Fruit fly (Drosophila melanogaster) whole organism, embryonic: ENCODE measurements around the gene Snapin.

Experiments used
- Abd-B ChIP-seq: fragments of 200-800 bp; sonication (Bioruptor generic); optimal IDR thresholded peaks from 2 replicates; lab custom pipeline; 2018; ENCODE audit warnings: missing biosample characterization, mild to moderate bottlenecking, missing genetic modification characterization, moderate library complexity
- Asciz ChIP-seq: fragments of 200-800 bp; sonication (Bioruptor generic); optimal IDR thresholded peaks from 2 replicates; lab custom pipeline; 2017; ENCODE audit warnings: missing biosample characterization, mild to moderate bottlenecking, missing genetic modification characterization, missing genetic modification reagents
- CG10431 ChIP-seq: fragments of 200-800 bp; sonication (Bioruptor generic); optimal IDR thresholded peaks from 3 replicates; lab custom pipeline; 2018; ENCODE audit warnings: missing biosample characterization, mild to moderate bottlenecking, missing genetic modification characterization
- CG10543 ChIP-seq: fragments of 200-800 bp; sonication (Bioruptor generic); optimal IDR thresholded peaks from 3 replicates; lab custom pipeline; 2017; ENCODE audit warnings: missing biosample characterization, mild to moderate bottlenecking, missing genetic modification characterization, moderate library complexity
- CG11093 ChIP-seq: fragments of 200-800 bp; sonication (Bioruptor generic); IDR thresholded peaks from 3 replicates; pipeline ENCODE4 v1.3.6; 2022; ENCODE audit warnings: missing biosample characterization, missing genetic modification characterization
- CG11398 ChIP-seq: fragments of 200-800 bp; sonication (Bioruptor generic); optimal IDR thresholded peaks from 2 replicates; lab custom pipeline; 2016; ENCODE audit warnings: missing biosample characterization, missing genetic modification characterization
- CG13894 ChIP-seq: fragments of 200-800 bp; sonication (Bioruptor generic); optimal IDR thresholded peaks from 3 replicates; lab custom pipeline; 2018; ENCODE audit warnings: missing biosample characterization, mild to moderate bottlenecking, missing genetic modification characterization, moderate library complexity
- CG17568 ChIP-seq: fragments of 200-800 bp; sonication (Bioruptor generic); optimal IDR thresholded peaks from 2 replicates; lab custom pipeline; 2018; ENCODE audit warnings: missing biosample characterization, mild to moderate bottlenecking, missing genetic modification characterization, moderate library complexity
- CG17829 ChIP-seq: fragments of 200-800 bp; optimal IDR thresholded peaks from 2 replicates; lab custom pipeline; 2019; ENCODE audit warnings: missing biosample characterization, mild to moderate bottlenecking, missing genetic modification characterization, moderate library complexity
- CG3163 ChIP-seq: fragments of 200-800 bp; sonication (Bioruptor generic); optimal IDR thresholded peaks from 3 replicates; lab custom pipeline; 2016; ENCODE audit warnings: missing biosample characterization, missing genetic modification characterization
- CG4360 ChIP-seq: fragments of 200-800 bp; sonication (Bioruptor generic); IDR thresholded peaks from 2 replicates; pipeline ENCODE4 v1.3.6; 2022; ENCODE audit warnings: missing biosample characterization, missing genetic modification characterization
- CG8290 ChIP-seq, 3 experiments: fragments of 200-800 bp; sonication (Bioruptor generic); optimal IDR thresholded peaks; 2 replicates each; lab custom pipeline; 2016 to 2019; ENCODE audit warnings: missing biosample characterization in 3 of 3, missing genetic modification characterization in 3 of 3, mild to moderate bottlenecking in 2 of 3, moderate library complexity in 1 of 3
- Dip3 ChIP-seq: fragments of 200-800 bp; sonication (Bioruptor generic); optimal IDR thresholded peaks from 3 replicates; lab custom pipeline; 2016; ENCODE audit warnings: missing biosample characterization, missing genetic modification characterization
- Drgx ChIP-seq: fragments of 200-800 bp; sonication (Bioruptor generic); IDR thresholded peaks from 2 replicates; pipeline ENCODE4 v1.3.6; 2022; ENCODE audit warnings: missing biosample characterization, missing genetic modification characterization
- ERR ChIP-seq: fragments of 200-800 bp; sonication (Bioruptor generic); optimal IDR thresholded peaks from 2 replicates; lab custom pipeline; 2016; ENCODE audit warnings: missing biosample characterization, missing genetic modification characterization
- Ets65A ChIP-seq: fragments of 200-800 bp; sonication (Bioruptor generic); peaks from one replicate; lab custom pipeline; 2016; ENCODE audit warnings: missing biosample characterization, missing genetic modification characterization
- GATAe ChIP-seq: fragments of 200-800 bp; sonication (Bioruptor generic); conservative IDR thresholded peaks from 2 replicates; pipeline ENCODE4 v1.3.6; 2022; ENCODE audit warnings: missing biosample characterization, missing genetic modification characterization
- Hr3 ChIP-seq: fragments of 200-800 bp; sonication (Bioruptor generic); optimal IDR thresholded peaks from 3 replicates; lab custom pipeline; 2016; ENCODE audit warnings: missing biosample characterization, missing genetic modification characterization
- Hr78 ChIP-seq, 2 experiments: fragments of 200-800 bp in 1 of 2; fragments of >200 bp in 1 of 2; sonication (Bioruptor generic) in 1 of 2; optimal IDR thresholded peaks; 2 replicates each; lab custom pipeline; 2017 to 2019; ENCODE audit warnings: missing biosample characterization in 2 of 2, missing genetic modification characterization in 2 of 2, mild to moderate bottlenecking in 1 of 2, moderate library complexity in 1 of 2
- MBD-R2 ChIP-seq: fragments of 200-800 bp; sonication (Bioruptor generic); IDR thresholded peaks from 2 replicates; pipeline ENCODE4 v1.3.6; 2022; ENCODE audit warnings: missing biosample characterization, missing genetic modification characterization
- Pdp1 ChIP-seq, 2 experiments: fragments of 200-800 bp; sonication (Bioruptor generic); optimal IDR thresholded peaks; 3 replicates each; lab custom pipeline; 2016; ENCODE audit warnings: missing biosample characterization in 2 of 2, missing genetic modification characterization in 2 of 2, mild to moderate bottlenecking in 1 of 2, moderate library complexity in 1 of 2
- Trl ChIP-seq, 3 experiments: fragments of >200 bp in 2 of 3; fragments of 200-800 bp in 1 of 3; sonication (Bioruptor generic) in 1 of 3; optimal IDR thresholded peaks; 2 replicates in 1 of 3; 3 replicates in 2 of 3; lab custom pipeline; 2016 to 2017; ENCODE audit warnings: missing biosample characterization in 1 of 3, missing genetic modification characterization in 1 of 3
- Usf ChIP-seq: fragments of 200-800 bp; sonication (Bioruptor generic); optimal IDR thresholded peaks from 2 replicates; lab custom pipeline; 2017; ENCODE audit warnings: missing genotype, missing biosample characterization, missing genetic modification characterization
- bigmax ChIP-seq: fragments of 200-800 bp; sonication (Bioruptor generic); optimal IDR thresholded peaks from 2 replicates; lab custom pipeline; 2018; ENCODE audit warnings: missing biosample characterization, mild to moderate bottlenecking, missing genetic modification characterization
- cato ChIP-seq: fragments of 200-800 bp; sonication (Bioruptor generic); optimal IDR thresholded peaks from 2 replicates; lab custom pipeline; 2016; ENCODE audit warnings: missing biosample characterization, missing genetic modification characterization, borderline replicate concordance
- ci ChIP-seq: fragments of 200-800 bp; sonication (Bioruptor generic); IDR thresholded peaks from 3 replicates; pipeline ENCODE4 v1.3.6; 2022; ENCODE audit warnings: missing biosample characterization, missing genetic modification characterization
- da ChIP-seq: fragments of 200-800 bp; sonication (Bioruptor generic); optimal IDR thresholded peaks from 2 replicates; lab custom pipeline; 2016; ENCODE audit warnings: missing biosample characterization, missing genetic modification characterization
- exex ChIP-seq: fragments of 200-800 bp; sonication (Bioruptor generic); optimal IDR thresholded peaks from 4 replicates; lab custom pipeline; 2018; ENCODE audit warnings: missing biosample characterization, mild to moderate bottlenecking, missing genetic modification characterization, moderate library complexity
- fd3F ChIP-seq: fragments of 200-800 bp; sonication (Bioruptor generic); optimal IDR thresholded peaks from 2 replicates; lab custom pipeline; 2018; ENCODE audit warnings: missing biosample characterization, mild to moderate bottlenecking, missing genetic modification characterization, moderate library complexity
- grn ChIP-seq: fragments of 200-800 bp; sonication (Bioruptor generic); optimal IDR thresholded peaks from 3 replicates; lab custom pipeline; 2017; ENCODE audit warnings: missing biosample characterization, missing genetic modification characterization
- kay ChIP-seq: fragments of 200-800 bp; sonication (Bioruptor generic); optimal IDR thresholded peaks from 2 replicates; lab custom pipeline; 2016; ENCODE audit warnings: missing biosample characterization, missing genetic modification characterization
- nerfin-1 ChIP-seq: fragments of 200-800 bp; sonication (Bioruptor generic); optimal IDR thresholded peaks from 3 replicates; lab custom pipeline; 2019; ENCODE audit warnings: missing biosample characterization, mild to moderate bottlenecking, missing genetic modification characterization, moderate library complexity
- odd ChIP-seq: fragments of 200-800 bp; sonication (Bioruptor generic); optimal IDR thresholded peaks from 2 replicates; lab custom pipeline; 2017; ENCODE audit warnings: missing biosample characterization, mild to moderate bottlenecking, missing genetic modification characterization
- pzg ChIP-seq: fragments of 200-800 bp; sonication (Bioruptor generic); optimal IDR thresholded peaks from 3 replicates; lab custom pipeline; 2018; ENCODE audit warnings: missing biosample characterization, mild to moderate bottlenecking, missing genetic modification characterization, moderate library complexity
- sd ChIP-seq: fragments of 200-800 bp; sonication (Bioruptor generic); optimal IDR thresholded peaks from 3 replicates; lab custom pipeline; 2018; ENCODE audit warnings: missing biosample characterization, mild to moderate bottlenecking, missing genetic modification characterization, moderate library complexity
- sens-2 ChIP-seq: fragments of 200-800 bp; sonication (Bioruptor generic); IDR thresholded peaks from 2 replicates; pipeline ENCODE4 v1.3.6; 2022; ENCODE audit warnings: missing biosample characterization, missing genetic modification characterization
- slp2 ChIP-seq: fragments of 200-800 bp; sonication (Bioruptor generic); optimal IDR thresholded peaks from 2 replicates; lab custom pipeline; 2016; ENCODE audit warnings: missing biosample characterization, missing genetic modification characterization
- so ChIP-seq: fragments of 200-800 bp; sonication (Bioruptor generic); IDR thresholded peaks from 3 replicates; pipeline ENCODE4 v1.3.6; 2022; ENCODE audit warnings: missing biosample characterization, missing genetic modification characterization
- sug ChIP-seq: fragments of 200-800 bp; optimal IDR thresholded peaks from 2 replicates; lab custom pipeline; 2019; ENCODE audit warnings: missing biosample characterization, mild to moderate bottlenecking, missing genetic modification characterization, moderate library complexity
- zen ChIP-seq: fragments of 200-800 bp; sonication (Bioruptor generic); optimal IDR thresholded peaks from 3 replicates; lab custom pipeline; 2018; ENCODE audit warnings: missing biosample characterization, mild to moderate bottlenecking, missing genetic modification characterization, moderate library complexity

Snapin gene

DNA sequence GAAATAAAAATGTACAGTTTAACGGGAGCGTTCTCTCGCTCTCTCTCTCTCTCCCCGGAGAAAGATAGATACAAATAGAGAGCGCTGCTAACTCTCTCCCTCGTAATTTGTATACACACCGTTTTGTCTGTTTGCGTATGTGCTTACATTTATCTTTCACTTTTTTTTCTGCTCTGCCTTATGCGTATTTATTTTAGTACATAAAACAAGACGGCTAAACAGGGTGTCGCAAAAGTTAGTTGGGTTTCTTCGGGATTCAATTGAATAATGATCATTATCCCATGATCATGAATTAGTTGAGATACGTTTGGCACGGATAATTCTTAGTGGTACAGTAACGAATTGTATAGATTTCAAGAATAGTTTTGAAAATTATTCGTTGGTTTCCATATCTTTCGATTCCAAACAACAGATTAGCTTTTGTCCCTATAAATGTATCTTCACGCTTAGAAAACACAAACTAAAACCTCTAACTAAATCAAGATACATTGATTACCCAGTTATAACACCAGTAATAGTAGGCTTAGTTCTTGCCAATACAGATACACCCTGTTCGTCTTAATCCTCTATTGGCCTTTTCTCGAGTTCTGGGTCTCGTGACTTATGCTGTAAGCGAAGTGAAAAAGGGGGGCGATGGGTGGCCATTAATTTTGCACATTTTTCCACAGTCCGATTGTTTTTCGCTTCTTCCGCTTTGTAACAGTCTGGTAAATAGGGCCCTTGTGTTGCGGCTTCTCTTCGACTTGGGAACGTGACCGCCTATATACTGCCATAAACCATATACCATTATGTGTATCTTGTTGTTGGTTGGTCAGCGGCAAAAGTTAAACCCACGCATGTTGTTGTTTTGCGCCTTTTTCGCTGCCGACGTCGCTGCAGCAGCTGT lies 4.8 kb downstream of the Snapin start (continued):
- TF ChIP-seq Asciz (GFP tag; lab: Kevin White, UChicago) (peak; percentile 76), CG17829 (tag; lab: Kevin White, UChicago) (peak; percentile 78), fd3F (GFP tag; lab: Kevin White, UChicago) (peak; percentile 69), CG17568 (peak; percentile 85), Abd-B (peak; percentile 57), Hr3 (GFP tag; lab: Kevin White, UChicago) (peak; percentile 50), GATAe (GFP tag; lab: Robert Waterston, UW) (no peak), CG10543 (peak; percentile 80), cato (GFP tag; lab: Kevin White, UChicago) (peak; percentile 75), nerfin-1 (tag; lab: Kevin White, UChicago) (peak; percentile 70), Drgx (GFP tag; lab: Robert Waterston, UW) (no peak), ci (GFP tag; lab: Robert Waterston, UW) (no peak), pzg (GFP tag; lab: Kevin White, UChicago) (no peak), odd (GFP tag; lab: Kevin White, UChicago) (peak; percentile 81), kay (GFP tag; lab: Kevin White, UChicago) (peak; percentile 60), CG3163 (GFP tag; lab: Kevin White, UChicago) (peak; percentile 63), da (GFP tag; lab: Kevin White, UChicago) (peak; percentile 72), ERR (GFP tag; lab: Kevin White, UChicago) (peak; percentile 0), Dip3 (GFP tag; lab: Kevin White, UChicago) (peak; percentile 77), Usf (GFP tag; lab: Kevin White, UChicago) (peak; percentile 49), sens-2 (GFP tag; lab: Robert Waterston, UW) (no peak), CG11093 (GFP tag; lab: Robert Waterston, UW) (no peak), slp2 (GFP tag; lab: Kevin White, UChicago) (peak; percentile 70)

DNA sequence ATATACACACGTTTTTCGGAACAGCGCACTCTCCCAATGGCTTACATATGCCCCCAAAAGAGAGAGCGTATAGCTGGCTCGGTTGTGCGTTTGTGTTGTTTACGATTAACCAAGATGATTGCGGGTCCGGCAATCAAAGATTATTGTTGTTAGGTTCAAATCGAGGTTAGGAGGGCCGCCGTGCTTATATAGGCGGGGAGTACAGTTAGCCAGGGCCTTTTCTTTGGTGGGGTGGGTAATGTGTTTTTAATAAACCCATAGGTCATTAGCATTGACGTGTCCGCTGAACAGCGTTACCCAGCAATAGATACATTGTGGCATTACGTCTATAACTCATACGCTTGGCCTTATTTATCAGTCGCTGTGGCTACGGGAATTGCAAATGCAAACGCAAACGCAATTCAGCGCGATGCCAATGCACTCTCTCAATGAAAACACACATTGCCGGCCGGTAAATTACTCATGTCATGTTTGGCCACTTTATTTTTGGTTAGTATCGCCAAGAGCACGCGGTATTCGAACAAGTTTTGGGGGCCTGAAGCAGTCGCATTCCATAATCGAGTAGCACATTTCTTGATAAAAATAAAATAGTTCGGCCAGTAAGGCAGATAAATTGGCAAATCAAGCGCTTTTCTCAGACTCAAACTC lies 5.6 kb downstream of the Snapin start:
- TF ChIP-seq grn (GFP tag; lab: Kevin White, UChicago) (peak; percentile 45), CG8290 (GFP tag; optimal IDR thresholded peaks at IDR 0.05; lab: Kevin White, UChicago) (no peak), CG8290 (tag; optimal IDR thresholded peaks at IDR 0.05; lab: Kevin White, UChicago) (peak in 1 of 2 experiments; percentile 5), MBD-R2 (GFP tag; lab: Robert Waterston, UW) (no peak), CG10431 (GFP tag; lab: Kevin White, UChicago) (no peak), so (GFP tag; lab: Robert Waterston, UW) (no peak), zen (tag; lab: Kevin White, UChicago) (peak; percentile 62), sug (tag; lab: Kevin White, UChicago) (peak; percentile 47), exex (tag; lab: Kevin White, UChicago) (peak; percentile 70), sd (tag; lab: Kevin White, UChicago) (peak; percentile 89), CG4360 (GFP tag; lab: Robert Waterston, UW) (no peak), CG11398 (GFP tag; lab: Kevin White, UChicago) (no peak), CG13894 (no peak), Hr78 (GFP tag; optimal IDR thresholded peaks at IDR 0.05; lab: Kevin White, UChicago) (peak in 1 of 2 experiments; percentile 25), bigmax (GFP tag; lab: Kevin White, UChicago) (peak; percentile 69), Trl (optimal IDR thresholded peaks at IDR 0.05; lab: Kevin White, UChicago) (peak in 1 of 2 experiments; percentile 45), Trl (GFP tag; optimal IDR thresholded peaks at IDR 0.05; lab: Kevin White, UChicago) (no peak), Ets65A (GFP tag; lab: Kevin White, UChicago) (peak; percentile 79), Pdp1 (GFP tag; optimal IDR thresholded peaks at IDR 0.05; lab: Kevin White, UChicago) (peak in 1 of 2 experiments; percentile 21)
